Fruit fly (Drosophila melanogaster): Measurements from ENCODE around the gene CG11670.

DNA sequence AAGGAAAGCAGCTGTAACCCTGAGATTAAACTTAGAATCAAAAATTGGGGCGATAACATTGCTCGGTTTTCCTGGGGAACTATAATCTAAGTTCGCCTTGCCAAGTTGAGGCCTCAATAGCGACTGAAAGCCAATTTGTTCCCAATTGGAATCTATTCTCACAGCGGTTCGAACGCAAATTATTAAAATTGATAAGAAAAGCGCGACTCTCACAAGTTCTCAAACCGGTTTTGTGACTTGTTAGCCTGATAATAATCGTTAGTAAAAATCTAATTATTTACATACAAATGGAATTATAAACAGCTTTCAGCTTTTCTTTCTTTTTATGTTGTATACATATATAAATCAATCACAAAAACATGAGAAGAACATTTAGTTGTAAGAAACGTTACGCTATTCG lies 46.8 kb upstream of the CG11670 start, which contains the start of gene yellow-f2:
- TF ChIP-seq CG1620 (GFP tag; optimal IDR thresholded peaks at IDR 0.05) (no peak), Hr96 (GFP tag; optimal IDR thresholded peaks at IDR 0.05) (no peak), cnc (optimal IDR thresholded peaks at IDR 0.05) (no peak), Mnt (GFP tag; optimal IDR thresholded peaks at IDR 0.05) (no peak), kay (GFP tag; ENCODE audit: borderline replicate concordance) (no peak), CG33017 (tag; optimal IDR thresholded peaks at IDR 0.05) (no peak), Crg-1 (GFP tag; optimal IDR thresholded peaks at IDR 0.05) (no peak)

All from whole organism, adult.